Worm (Caenorhabditis elegans) whole organism, early embryonic: ENCODE results near the gene acl-2.

Experiments
- aly-1 ChIP-seq: sonication (generic microtip); optimal IDR thresholded peaks from 2 replicates; lab custom pipeline; 2016; ENCODE audit warnings: missing genetic modification characterization, missing compliant biosample characterization
- ama-1 ChIP-seq: fragments of 150-350 bp; optimal IDR thresholded peaks from 2 replicates; lab custom pipeline; 2014
- ceh-13 ChIP-seq: fragments of 200-800 bp; sonication (Bioruptor generic); optimal IDR thresholded peaks from 2 replicates; lab custom pipeline; 2018; ENCODE audit warnings: mild to moderate bottlenecking, missing genetic modification characterization, missing compliant biosample characterization
- ceh-36 ChIP-seq: sonication (generic microtip); optimal IDR thresholded peaks from 2 replicates; lab custom pipeline; 2016; ENCODE audit warnings: missing genetic modification characterization, inconsistent platforms, missing compliant biosample characterization
- ets-7 ChIP-seq: sonication (generic microtip); optimal IDR thresholded peaks from 2 replicates; lab custom pipeline; 2016; ENCODE audit warnings: missing genotype, missing genetic modification characterization, missing compliant biosample characterization
- flt-1 ChIP-seq: fragments of 200-800 bp; sonication (Bioruptor generic); IDR thresholded peaks from 2 replicates; pipeline ENCODE4 v1.3.6; 2022; ENCODE audit warnings: missing genetic modification characterization, missing compliant biosample characterization
- hmbx-1 ChIP-seq: sonication (generic microtip); optimal IDR thresholded peaks from 2 replicates; lab custom pipeline; 2016; ENCODE audit warnings: mild to moderate bottlenecking, missing genetic modification characterization, missing compliant biosample characterization
- hmg-4 ChIP-seq: fragments of 200-800 bp; sonication (Bioruptor generic); optimal IDR thresholded peaks from 2 replicates; lab custom pipeline; 2018; ENCODE audit warnings: mild to moderate bottlenecking, missing genetic modification characterization, missing compliant biosample characterization
- sea-1 ChIP-seq: fragments of 200-800 bp; sonication (Bioruptor generic); conservative IDR thresholded peaks from 2 replicates; pipeline ENCODE4 v1.3.6; 2022; ENCODE audit warnings: missing genetic modification characterization, missing compliant biosample characterization
- tbx-37 ChIP-seq: fragments of 200-800 bp; sonication (Bioruptor generic); conservative IDR thresholded peaks from 2 replicates; pipeline ENCODE4 v1.3.6; 2022; ENCODE audit warnings: missing genetic modification reagents, missing genetic modification characterization, missing compliant biosample characterization

- TF ChIP-seq ceh-13 (GFP tag; lab: Kevin White, UChicago) (no peak), ama-1 (lab: Kevin White, UChicago) (no peak), flt-1 (GFP tag; lab: Robert Waterston, UW) (no peak), hmbx-1 (tag; lab: Kevin White, UChicago) (no peak), sea-1 (GFP tag; lab: Robert Waterston, UW) (no peak), ceh-36 (tag; lab: Kevin White, UChicago) (no peak), aly-1 (tag; lab: Kevin White, UChicago) (no peak), hmg-4 (GFP tag; lab: Kevin White, UChicago) (no peak), ets-7 (tag; lab: Kevin White, UChicago) (no peak), tbx-37 (GFP tag; lab: Robert Waterston, UW) (no peak)
Observed at ce11 chrV:10023062-10023536, 7.8 kb downstream of the acl-2 start.
